Worm (Caenorhabditis elegans) whole organism, early embryonic: ENCODE data around the gene H03E18.2.

Experiments
- B0310.2 ChIP-seq: sonication (generic microtip); optimal IDR thresholded peaks from 2 replicates; lab custom pipeline; 2016; ENCODE audit warnings: mild to moderate bottlenecking, missing genetic modification characterization, missing compliant biosample characterization
- ama-1 ChIP-seq: fragments of 150-350 bp; optimal IDR thresholded peaks from 2 replicates; lab custom pipeline; 2014
- ceh-13 ChIP-seq: fragments of 200-800 bp; sonication (Bioruptor generic); optimal IDR thresholded peaks from 2 replicates; lab custom pipeline; 2018; ENCODE audit warnings: mild to moderate bottlenecking, missing genetic modification characterization, missing compliant biosample characterization
- ets-7 ChIP-seq: sonication (generic microtip); optimal IDR thresholded peaks from 2 replicates; lab custom pipeline; 2016; ENCODE audit warnings: missing genotype, missing genetic modification characterization, missing compliant biosample characterization
- hmbx-1 ChIP-seq: sonication (generic microtip); optimal IDR thresholded peaks from 2 replicates; lab custom pipeline; 2016; ENCODE audit warnings: mild to moderate bottlenecking, missing genetic modification characterization, missing compliant biosample characterization
- scrt-1 ChIP-seq: fragments of 200-800 bp; sonication (Bioruptor generic); IDR thresholded peaks from 2 replicates; pipeline ENCODE4 v1.3.6; 2022; ENCODE audit warnings: missing genetic modification characterization, missing compliant biosample characterization
- sea-1 ChIP-seq: fragments of 200-800 bp; sonication (Bioruptor generic); conservative IDR thresholded peaks from 2 replicates; pipeline ENCODE4 v1.3.6; 2022; ENCODE audit warnings: missing genetic modification characterization, missing compliant biosample characterization
- tbx-37 ChIP-seq: fragments of 200-800 bp; sonication (Bioruptor generic); conservative IDR thresholded peaks from 2 replicates; pipeline ENCODE4 v1.3.6; 2022; ENCODE audit warnings: missing genetic modification reagents, missing genetic modification characterization, missing compliant biosample characterization
- tra-4 ChIP-seq: sonication (generic microtip); optimal IDR thresholded peaks from 2 replicates; lab custom pipeline; 2017; ENCODE audit warnings: missing genetic modification characterization, missing compliant biosample characterization

- no peak for TF ChIP-seq hmbx-1 (tag; lab: Kevin White, UChicago)
- TF ChIP-seq tra-4 (tag; lab: Kevin White, UChicago), result no peak
- no peak for TF ChIP-seq ama-1 (lab: Kevin White, UChicago)
- TF ChIP-seq ceh-13 (GFP tag; lab: Kevin White, UChicago), result no peak
- no peak for TF ChIP-seq B0310.2
- TF ChIP-seq tbx-37 (GFP tag; lab: Robert Waterston, UW), result no peak
- TF ChIP-seq ets-7 (tag; lab: Kevin White, UChicago), result no peak
- TF ChIP-seq scrt-1 (GFP tag; lab: Robert Waterston, UW), result no peak
- no peak for TF ChIP-seq sea-1 (GFP tag; lab: Robert Waterston, UW)
Measured at ce11 chrX:8483951-8484350, 36.4 kb downstream of the H03E18.2 start.
